Worm (Caenorhabditis elegans) whole organism, L1 larva: ENCODE results near the gene sdc-2.
A peak's percentile ranks its signal among the peaks of the same experiment; 100 is the strongest.

ENCODE experiments used
- ces-1 ChIP-seq: fragments of 150-350 bp; optimal IDR thresholded peaks from 2 replicates; lab custom pipeline; 2014; ENCODE audit warnings: missing biosample characterization, missing genetic modification reagents, missing genetic modification characterization
- elt-2 ChIP-seq: sonication (generic microtip); optimal IDR thresholded peaks from 2 replicates; lab custom pipeline; 2016; ENCODE audit warnings: missing genetic modification characterization, mild to moderate bottlenecking, inconsistent platforms, missing compliant biosample characterization, missing genetic modification reagents
- fos-1 ChIP-seq: fragments of 150-350 bp; optimal IDR thresholded peaks from 2 replicates; lab custom pipeline; 2014; ENCODE audit warnings: missing biosample characterization, missing genetic modification characterization
- lsy-2 ChIP-seq, 2 experiments: fragments of 150-350 bp; optimal IDR thresholded peaks; 2 replicates each; lab custom pipeline; 2014; ENCODE audit warnings: missing biosample characterization in 2 of 2, missing genetic modification characterization in 2 of 2
- nhr-11 ChIP-seq: fragments of 150-350 bp; optimal IDR thresholded peaks from 2 replicates; lab custom pipeline; 2014; ENCODE audit warnings: missing biosample characterization, missing genetic modification characterization
- unc-30 ChIP-seq: sonication (generic microtip); optimal IDR thresholded peaks from 2 replicates; lab custom pipeline; 2017; ENCODE audit warnings: missing biosample characterization, missing genetic modification characterization
- unc-62 ChIP-seq: fragments of 150-350 bp; optimal IDR thresholded peaks from 2 replicates; lab custom pipeline; 2014; ENCODE audit warnings: missing biosample characterization, missing genetic modification reagents, missing genetic modification characterization

- TF ChIP-seq unc-62 (no peak), ces-1 (peak; percentile 56), elt-2 (no peak), nhr-11 (tag; lab: Kevin White, UChicago) (no peak), lsy-2 (tag; optimal IDR thresholded peaks at IDR 0.05; lab: Kevin White, UChicago) (no peak), unc-30 (tag; lab: Kevin White, UChicago) (no peak), fos-1 (tag; lab: Kevin White, UChicago) (no peak)
Measured at ce11 chrX:11569744-11570359, 47.3 kb downstream of the sdc-2 start.
